Worm (Caenorhabditis elegans) whole organism, L3 larva: ENCODE measurements around the gene fah-1.

Experiments used
- ZK546.5 ChIP-seq: sonication (generic microtip); optimal IDR thresholded peaks from 2 replicates; lab custom pipeline; 2017; ENCODE audit warnings: missing biosample characterization, missing genetic modification characterization
- ama-1 ChIP-seq: fragments of 150-350 bp; optimal IDR thresholded peaks from 2 replicates; lab custom pipeline; 2018
- daf-12 ChIP-seq: fragments of 150-350 bp; optimal IDR thresholded peaks from 2 replicates; lab custom pipeline; 2014; ENCODE audit warnings: missing biosample characterization, missing genetic modification reagents, missing genetic modification characterization
- egl-27 ChIP-seq: sonication (generic microtip); optimal IDR thresholded peaks from 4 replicates; lab custom pipeline; 2017; ENCODE audit warnings: missing biosample characterization, missing genetic modification reagents, missing genetic modification characterization
- elt-2 ChIP-seq: sonication (generic microtip); optimal IDR thresholded peaks from 2 replicates; lab custom pipeline; 2016; ENCODE audit warnings: missing genetic modification reagents, mild to moderate bottlenecking, missing genetic modification characterization, missing compliant biosample characterization
- mdl-1 ChIP-seq: fragments of 150-350 bp; optimal IDR thresholded peaks from 2 replicates; lab custom pipeline; 2014; ENCODE audit warnings: missing biosample characterization, missing genetic modification characterization
- nhr-11 ChIP-seq: fragments of 150-350 bp; optimal IDR thresholded peaks from 2 replicates; lab custom pipeline; 2014; ENCODE audit warnings: missing biosample characterization, missing genetic modification characterization
- unc-62 ChIP-seq: fragments of 150-350 bp; sonication (generic microtip); optimal IDR thresholded peaks from 4 replicates; lab custom pipeline; 2014; ENCODE audit warnings: missing biosample characterization, missing genetic modification reagents, missing genetic modification characterization
- zag-1 ChIP-seq: fragments of 150-350 bp; optimal IDR thresholded peaks from 2 replicates; lab custom pipeline; 2014; ENCODE audit warnings: missing biosample characterization, missing genetic modification characterization

DNA sequence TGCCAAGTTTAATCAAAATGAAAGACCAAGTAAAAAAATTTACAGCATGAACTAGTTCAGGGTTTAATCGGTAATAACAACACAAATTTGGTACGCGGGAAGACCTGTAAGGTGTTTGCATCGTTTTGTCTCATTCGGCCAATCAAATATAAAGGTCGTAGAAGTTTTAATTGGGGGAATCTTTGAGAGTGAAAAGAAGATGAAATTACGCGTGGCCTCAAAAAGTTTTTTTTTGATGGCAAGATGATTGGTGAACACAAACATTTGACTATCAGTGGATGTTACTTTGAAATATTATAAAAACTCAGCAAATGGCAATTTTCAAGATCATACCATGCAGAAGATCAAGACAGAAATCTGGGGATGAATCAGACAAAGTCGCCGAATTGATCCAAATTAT, 6.4 kb upstream of the fah-1 start, which contains the start of gene nas-33:
- no peak for TF ChIP-seq zag-1 (tag; lab: Kevin White, UChicago)
- TF ChIP-seq mdl-1 (tag; lab: Kevin White, UChicago): no peak
- no peak for TF ChIP-seq ZK546.5 (tag; lab: Kevin White, UChicago)
- no peak for TF ChIP-seq nhr-11 (tag; lab: Kevin White, UChicago)
- TF ChIP-seq ama-1 (lab: Kevin White, UChicago): no peak
- TF ChIP-seq elt-2 (tag; lab: Kevin White, UChicago): no peak
- no peak for TF ChIP-seq unc-62 (GFP tag; lab: Kevin White, UChicago)
- no peak for TF ChIP-seq daf-12
- TF ChIP-seq egl-27: no peak
